Worm (Caenorhabditis elegans) whole organism, L4 larva: ENCODE data around the gene dohh-1.

Experiments
- D1046.2 ChIP-seq: fragments of 200-800 bp; sonication (Bioruptor generic); IDR thresholded peaks from 2 replicates; pipeline ENCODE4 v1.3.6; 2022; ENCODE audit warnings: missing genetic modification characterization, missing compliant biosample characterization
- F10B5.3 ChIP-seq: sonication (generic microtip); optimal IDR thresholded peaks from 2 replicates; lab custom pipeline; 2016; ENCODE audit warnings: mild to moderate bottlenecking, missing genetic modification characterization, missing compliant biosample characterization
- R02D3.7 ChIP-seq: fragments of 150-350 bp; sonication (generic microtip); optimal IDR thresholded peaks from 3 replicates; lab custom pipeline; 2014; ENCODE audit warnings: missing biosample characterization, missing genetic modification characterization
- T26A8.4 ChIP-seq: fragments of 200-800 bp; sonication (Bioruptor generic); IDR thresholded peaks from 2 replicates; pipeline ENCODE4 v1.3.6; 2022; ENCODE audit warnings: missing genetic modification characterization, missing compliant biosample characterization
- Y105C5A.15 ChIP-seq: fragments of 200-800 bp; sonication (Bioruptor generic); IDR thresholded peaks from 2 replicates; pipeline ENCODE4 v1.3.6; 2022; ENCODE audit warnings: missing genetic modification characterization, missing compliant biosample characterization
- Y5F2A.4 ChIP-seq: fragments of 200-800 bp; sonication (Bioruptor generic); optimal IDR thresholded peaks from 2 replicates; lab custom pipeline; 2018; ENCODE audit warnings: mild to moderate bottlenecking, missing genetic modification characterization, missing compliant biosample characterization
- ZK337.2 ChIP-seq: fragments of 200-800 bp; sonication (Bioruptor generic); IDR thresholded peaks from 2 replicates; pipeline ENCODE4 v1.3.6; 2022; ENCODE audit warnings: missing genetic modification reagents, missing genetic modification characterization, missing compliant biosample characterization
- ZK546.5 ChIP-seq, 2 experiments: sonication (generic microtip); optimal IDR thresholded peaks; 2 replicates each; lab custom pipeline; 2017; ENCODE audit warnings: missing biosample characterization in 2 of 2, missing genetic modification characterization in 2 of 2
- aha-1 ChIP-seq: fragments of 150-350 bp; peaks from one replicate; lab custom pipeline; 2014; ENCODE audit warnings: missing biosample characterization, missing genetic modification characterization
- ama-1 ChIP-seq: fragments of 150-350 bp; optimal IDR thresholded peaks from 2 replicates; lab custom pipeline; 2014; ENCODE audit warnings: inconsistent platforms, mixed read lengths
- arid-1 ChIP-seq: fragments of 200-800 bp; sonication (Bioruptor generic); conservative IDR thresholded peaks from 2 replicates; pipeline ENCODE4 v1.3.6; 2022; ENCODE audit warnings: missing genetic modification reagents, missing genetic modification characterization, missing compliant biosample characterization
- ceh-62 ChIP-seq: sonication (generic microtip); optimal IDR thresholded peaks from 2 replicates; lab custom pipeline; 2017; ENCODE audit warnings: missing biosample characterization, missing genetic modification characterization
- daf-16 ChIP-seq, 3 experiments: sonication (generic microtip); optimal IDR thresholded peaks; 2 replicates each; lab custom pipeline; 2016 to 2017; ENCODE audit warnings: missing genetic modification characterization in 3 of 3, missing genetic modification reagents in 3 of 3, mild to moderate bottlenecking in 2 of 3, missing compliant biosample characterization in 2 of 3, missing biosample characterization in 1 of 3, moderate library complexity in 1 of 3
- dpl-1 ChIP-seq: fragments of 150-350 bp; optimal IDR thresholded peaks from 2 replicates; lab custom pipeline; 2014; ENCODE audit warnings: missing biosample characterization, missing genetic modification reagents, missing genetic modification characterization
- gei-8 ChIP-seq: fragments of 200-800 bp; sonication (Bioruptor generic); optimal IDR thresholded peaks from 2 replicates; lab custom pipeline; 2018; ENCODE audit warnings: mild to moderate bottlenecking, missing genetic modification characterization, missing compliant biosample characterization
- hmg-1.1 ChIP-seq: fragments of 200-800 bp; sonication (Bioruptor generic); IDR thresholded peaks from 2 replicates; pipeline ENCODE4 v1.3.6; 2022; ENCODE audit warnings: missing genetic modification reagents, missing genetic modification characterization, missing compliant biosample characterization
- lin-15B ChIP-seq: fragments of 150-350 bp; sonication (generic microtip); optimal IDR thresholded peaks from 3 replicates; lab custom pipeline; 2014; ENCODE audit warnings: missing biosample characterization, missing genetic modification characterization
- lsy-2 ChIP-seq, 2 experiments: fragments of 150-350 bp in 1 of 2; sonication (generic microtip) in 1 of 2; optimal IDR thresholded peaks; 2 replicates each; lab custom pipeline; 2014 to 2017; ENCODE audit warnings: missing biosample characterization in 2 of 2, missing genetic modification characterization in 2 of 2
- madf-5 ChIP-seq, 2 experiments: fragments of 200-800 bp; sonication (Bioruptor generic); IDR thresholded peaks; 2 replicates each; pipeline ENCODE4 v1.3.6; 2022; ENCODE audit warnings: missing compliant biosample characterization in 2 of 2, missing genetic modification characterization in 2 of 2
- mdl-1 ChIP-seq, 2 experiments: fragments of 150-350 bp in 1 of 2; sonication (generic microtip) in 1 of 2; optimal IDR thresholded peaks; 2 replicates each; lab custom pipeline; 2014 to 2017; ENCODE audit warnings: missing biosample characterization in 2 of 2, missing genetic modification characterization in 2 of 2
- mdt-29 ChIP-seq: fragments of 200-800 bp; sonication (Bioruptor generic); IDR thresholded peaks from 2 replicates; pipeline ENCODE4 v1.3.6; 2022; ENCODE audit warnings: missing genetic modification reagents, missing genetic modification characterization, missing compliant biosample characterization
- nhr-102 ChIP-seq: sonication (generic microtip); optimal IDR thresholded peaks from 2 replicates; lab custom pipeline; 2016; ENCODE audit warnings: mild to moderate bottlenecking, missing genetic modification characterization, moderate library complexity, missing compliant biosample characterization
- nhr-11 ChIP-seq: fragments of 150-350 bp; optimal IDR thresholded peaks from 2 replicates; lab custom pipeline; 2014; ENCODE audit warnings: missing biosample characterization, missing genetic modification characterization
- nhr-25 ChIP-seq: sonication (generic microtip); optimal IDR thresholded peaks from 2 replicates; lab custom pipeline; 2017; ENCODE audit warnings: missing genetic modification characterization, mild to moderate bottlenecking, missing compliant biosample characterization, antibody characterized with exemption, moderate library complexity, borderline replicate concordance; ENCODE audit not compliant: insufficient read depth
- nhr-28 ChIP-seq: fragments of 150-350 bp; optimal IDR thresholded peaks from 2 replicates; lab custom pipeline; 2014; ENCODE audit warnings: missing biosample characterization, missing genetic modification characterization
- nhr-42 ChIP-seq: fragments of 200-800 bp; sonication (Bioruptor generic); IDR thresholded peaks from 2 replicates; pipeline ENCODE4 v1.3.6; 2022; ENCODE audit warnings: missing genetic modification characterization, missing compliant biosample characterization
- sdz-12 ChIP-seq: fragments of 200-800 bp; sonication (Bioruptor generic); optimal IDR thresholded peaks from 2 replicates; lab custom pipeline; 2018; ENCODE audit warnings: mild to moderate bottlenecking, missing genetic modification characterization, missing compliant biosample characterization
- set-16 ChIP-seq: fragments of 200-800 bp; sonication (Bioruptor generic); IDR thresholded peaks from 2 replicates; pipeline ENCODE4 v1.3.6; 2022; ENCODE audit warnings: missing genetic modification reagents, missing genetic modification characterization, missing compliant biosample characterization
- snpc-1.2 ChIP-seq: fragments of 200-800 bp; sonication (Bioruptor generic); IDR thresholded peaks from 2 replicates; pipeline ENCODE4 v1.3.6; 2022; ENCODE audit warnings: missing genetic modification reagents, missing genetic modification characterization, missing compliant biosample characterization
- tra-1 ChIP-seq: fragments of 200-800 bp; sonication (Bioruptor generic); IDR thresholded peaks from 2 replicates; pipeline ENCODE4 v1.3.6; 2022; ENCODE audit warnings: missing genetic modification reagents, missing genetic modification characterization, missing compliant biosample characterization
- unc-39 ChIP-seq: sonication (generic microtip); optimal IDR thresholded peaks from 2 replicates; lab custom pipeline; 2017; ENCODE audit warnings: missing biosample characterization, missing genetic modification characterization
- unc-62 ChIP-seq, 3 experiments: fragments of 150-350 bp in 1 of 3; sonication (generic microtip); optimal IDR thresholded peaks in 2 of 3; peaks in 1 of 3; 1 replicate in 1 of 3; 2 replicates in 2 of 3; lab custom pipeline; 2014 to 2017; ENCODE audit warnings: missing biosample characterization in 3 of 3, missing genetic modification characterization in 3 of 3, missing genetic modification reagents in 3 of 3, missing genotype in 1 of 3
- zip-2 ChIP-seq: fragments of 150-350 bp; optimal IDR thresholded peaks from 2 replicates; lab custom pipeline; 2014; ENCODE audit warnings: missing biosample characterization, missing genetic modification characterization

The dohh-1 gene

DNA sequence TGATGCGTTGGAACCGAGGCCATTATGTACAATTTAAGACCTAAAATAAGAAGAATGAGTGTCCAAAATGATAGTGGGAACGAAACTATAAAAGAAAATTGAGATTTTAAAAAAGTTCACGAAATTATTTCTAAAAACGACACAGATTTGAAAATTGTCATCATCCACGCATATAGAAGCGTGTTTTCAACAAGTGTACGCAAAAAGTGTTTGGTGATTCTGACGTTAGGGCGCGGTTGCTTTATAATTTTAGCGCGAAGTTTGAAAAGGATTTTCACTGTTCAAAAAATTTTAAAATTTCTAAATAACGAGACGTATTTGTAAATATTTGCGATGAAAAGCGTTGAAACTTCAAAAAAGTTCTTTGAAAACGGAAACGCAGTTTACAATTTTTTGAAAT is 16.4 kb upstream of the dohh-1 start, which contains the start of gene cdc-48.1 (continued):
- TF ChIP-seq D1046.2 (GFP tag; lab: Robert Waterston, UW): peak; percentile 97
- TF ChIP-seq lin-15B: peak; percentile 100
- peak; percentile 98 for TF ChIP-seq nhr-102 (tag; lab: Kevin White, UChicago)
- TF ChIP-seq unc-39 (tag; lab: Kevin White, UChicago): no peak
- peak; percentile 49 for TF ChIP-seq ceh-62
- TF ChIP-seq F10B5.3 (tag; lab: Kevin White, UChicago): peak; percentile 92
- peak; percentile 98 for TF ChIP-seq mdt-29 (GFP tag; lab: Robert Waterston, UW)
- peak; percentile 19 to 100 for TF ChIP-seq unc-62 (GFP tag; optimal IDR thresholded peaks at IDR 0.05 in 1 of 2; lab: Kevin White, UChicago)
- no peak for TF ChIP-seq unc-62 (tag; optimal IDR thresholded peaks at IDR 0.05; lab: Kevin White, UChicago)
- peak; percentile 99 for TF ChIP-seq nhr-28 (tag; lab: Kevin White, UChicago)

- TF ChIP-seq mdl-1 (tag; optimal IDR thresholded peaks at IDR 0.05; lab: Kevin White, UChicago): no peak
- no peak for TF ChIP-seq D1046.2 (GFP tag; lab: Robert Waterston, UW)
- no peak for TF ChIP-seq nhr-25
- TF ChIP-seq nhr-42 (GFP tag; lab: Robert Waterston, UW): no peak
- no peak for TF ChIP-seq zip-2 (tag; lab: Kevin White, UChicago)
- TF ChIP-seq ZK546.5 (tag; optimal IDR thresholded peaks at IDR 0.05; lab: Kevin White, UChicago): no peak
- TF ChIP-seq Y5F2A.4 (GFP tag; lab: Kevin White, UChicago): no peak
- TF ChIP-seq Y105C5A.15 (GFP tag; lab: Robert Waterston, UW): no peak
- TF ChIP-seq ama-1: no peak
- no peak for TF ChIP-seq arid-1 (GFP tag; lab: Robert Waterston, UW)
- no peak for TF ChIP-seq dpl-1 (GFP tag; lab: Kevin White, UChicago)
- TF ChIP-seq lsy-2 (tag; optimal IDR thresholded peaks at IDR 0.05; lab: Kevin White, UChicago): no peak
- TF ChIP-seq, all 104 proteins: peak for 0
Observed at ce11 chrII:10564578-10564977, 15.2 kb upstream of the dohh-1 start, which contains the start of the genes C06A1.6 and C06A1.7. C06A1.6 (minus strand) TSS chrII:10564678. C06A1.7 (plus strand) TSS chrII:10564891.

DNA sequence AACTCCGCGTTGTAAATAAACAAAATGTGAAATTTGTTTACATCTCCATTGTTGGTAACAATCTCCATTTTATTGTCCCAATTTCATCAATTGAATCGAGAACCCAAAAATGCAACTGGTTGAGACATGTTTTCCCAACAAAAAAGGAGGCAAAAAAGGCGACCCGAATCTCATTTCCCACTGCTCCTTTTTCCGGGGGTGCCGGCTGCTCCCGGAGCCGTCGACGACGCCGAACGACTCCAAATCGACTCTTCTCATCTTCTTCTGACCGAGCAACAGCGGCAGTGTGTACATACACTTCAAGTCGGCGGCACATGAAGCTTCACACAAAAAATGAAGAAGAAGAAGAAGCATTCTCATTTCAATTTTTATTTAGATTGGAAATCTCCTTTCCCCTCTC is 13.3 kb upstream of the dohh-1 start:
- TF ChIP-seq set-16 (GFP tag; lab: Robert Waterston, UW) (peak; percentile 53; the same call in 1 of the 2 replicates), aha-1 (peak; percentile 77), sdz-12 (GFP tag; lab: Kevin White, UChicago) (no peak)

- TF ChIP-seq arid-1 (GFP tag; lab: Robert Waterston, UW): no peak
- no peak for TF ChIP-seq R02D3.7 (tag; lab: Kevin White, UChicago)
- TF ChIP-seq madf-5 (GFP tag; IDR thresholded peaks at IDR 0.05; lab: Robert Waterston, UW): no peak
- TF ChIP-seq tra-1: no peak
- TF ChIP-seq T26A8.4 (GFP tag; lab: Robert Waterston, UW): no peak
- no peak for TF ChIP-seq unc-39 (tag; lab: Kevin White, UChicago)
- TF ChIP-seq hmg-1.1 (GFP tag; lab: Robert Waterston, UW): no peak
- TF ChIP-seq snpc-1.2 (GFP tag; lab: Robert Waterston, UW): no peak
- peak in 1 of 2 experiments; percentile 54 for TF ChIP-seq daf-16 (GFP tag; optimal IDR thresholded peaks at IDR 0.05; lab: Kevin White, UChicago)
- no peak for TF ChIP-seq daf-16 (tag; optimal IDR thresholded peaks at IDR 0.05; lab: Kevin White, UChicago)
- TF ChIP-seq Y105C5A.15 (GFP tag; lab: Robert Waterston, UW): no peak
- TF ChIP-seq gei-8 (GFP tag; lab: Kevin White, UChicago): no peak
- peak; percentile 75 for TF ChIP-seq nhr-11
- no peak for TF ChIP-seq mdt-29 (GFP tag; lab: Robert Waterston, UW)
- TF ChIP-seq ZK337.2: no peak
- TF ChIP-seq F10B5.3 (tag; lab: Kevin White, UChicago): no peak
Observed at ce11 chrII:10569498-10569897, 10.3 kb upstream of the dohh-1 start.
